Worm (Caenorhabditis elegans): ENCODE data around the gene T28C6.7.
A peak's percentile ranks its signal among the peaks of the same experiment; 100 is the strongest.

T28C6.7 gene

DNA sequence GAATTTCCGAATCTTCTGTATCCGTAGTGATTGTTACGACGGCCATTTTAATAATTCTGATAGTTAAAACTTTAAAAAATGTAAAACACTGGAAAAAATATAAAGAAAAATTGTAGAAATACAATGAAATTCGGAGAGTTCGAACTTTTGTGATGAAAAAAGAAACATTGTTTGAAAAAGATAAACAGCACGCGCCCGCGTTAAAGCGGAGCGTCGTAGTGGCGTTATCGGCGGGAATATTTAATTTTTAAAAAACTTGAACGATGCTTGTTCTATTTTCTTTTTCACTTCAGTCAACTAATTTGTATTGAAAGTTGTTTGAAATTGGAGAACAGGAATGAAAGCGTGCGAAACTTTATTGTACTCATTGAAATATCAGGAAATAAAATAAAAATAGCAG lies 42.0 kb downstream of the T28C6.7 start, which contains the start of gene npp-23:
Gene npp-23 (minus strand): TSS at position 56 of the 400 bp plus-strand sequence.
- TF ChIP-seq ZK546.5 (tag; optimal IDR thresholded peaks at IDR 0.05) = no peak
- peak; percentile 20 for TF ChIP-seq sma-3 (GFP tag; optimal IDR thresholded peaks at IDR 0.05)
- peak; percentile 94 for TF ChIP-seq gmeb-1 (tag; optimal IDR thresholded peaks at IDR 0.05)
- peak; percentile 12 for TF ChIP-seq snpc-4 (tag; optimal IDR thresholded peaks at IDR 0.05)

ce11 chrIV:8872958-8873357 lies 45.4 kb downstream of the T28C6.7 start, which contains the start of gene C09G9.3:
Gene C09G9.3 (minus strand): TSS chrIV:8873058.
- TF ChIP-seq R02D3.7 (tag; optimal IDR thresholded peaks at IDR 0.05) (no peak), mdl-1 (tag; optimal IDR thresholded peaks at IDR 0.05) (no peak)

ce11 chrIV:8873847-8874246 lies 46.2 kb downstream of the T28C6.7 start, which contains the start of gene hdl-2:
Gene hdl-2 (plus strand): TSS chrIV:8874147.
- TF ChIP-seq mab-5 (tag; optimal IDR thresholded peaks at IDR 0.05) (no peak), lin-11 (tag; optimal IDR thresholded peaks at IDR 0.05) (no peak), elt-1 (tag; optimal IDR thresholded peaks at IDR 0.05) (no peak), skn-1 (tag; optimal IDR thresholded peaks at IDR 0.05) (no peak), alr-1 (tag; optimal IDR thresholded peaks at IDR 0.05) (no peak), Y55F3AM.14 (GFP tag; optimal IDR thresholded peaks at IDR 0.05) (no peak), ceh-16 (tag; optimal IDR thresholded peaks at IDR 0.05) (no peak), nhr-12 (tag; optimal IDR thresholded peaks at IDR 0.05) (no peak), mbf-1 (tag; optimal IDR thresholded peaks at IDR 0.05) (no peak)

DNA sequence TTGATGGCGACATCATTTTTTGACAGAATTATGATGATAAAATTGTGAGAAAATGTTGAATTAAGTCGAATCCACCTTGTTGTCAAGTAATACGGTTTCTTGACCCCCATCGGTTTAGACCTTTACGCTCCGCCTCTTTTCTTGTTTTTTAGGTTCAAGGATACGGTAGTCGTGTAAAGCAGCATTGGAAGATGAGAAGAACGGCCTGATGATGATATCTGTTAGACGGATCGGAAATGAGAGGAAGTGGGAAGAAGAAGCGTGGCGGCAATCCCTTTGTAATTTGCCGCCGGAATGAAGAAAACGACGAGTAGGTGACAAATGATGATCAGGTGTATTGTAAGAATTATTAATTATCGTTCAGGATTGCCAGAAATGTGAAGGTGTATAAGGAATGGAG lies 52.2 kb downstream of the T28C6.7 start, which contains the start of gene npax-4:
Gene npax-4 (minus strand): TSS at position 101 of the 400 bp plus-strand sequence.
- TF ChIP-seq ztf-1 (GFP tag; conservative IDR thresholded peaks at IDR 0.05) (no peak), zag-1 (tag; optimal IDR thresholded peaks at IDR 0.05) (no peak), R02D3.7 (tag; optimal IDR thresholded peaks at IDR 0.05) (no peak), unc-55 (GFP tag; optimal IDR thresholded peaks at IDR 0.05) (no peak), mbf-1 (tag; optimal IDR thresholded peaks at IDR 0.05) (no peak), elt-3 (tag; optimal IDR thresholded peaks at IDR 0.05) (no peak)

DNA sequence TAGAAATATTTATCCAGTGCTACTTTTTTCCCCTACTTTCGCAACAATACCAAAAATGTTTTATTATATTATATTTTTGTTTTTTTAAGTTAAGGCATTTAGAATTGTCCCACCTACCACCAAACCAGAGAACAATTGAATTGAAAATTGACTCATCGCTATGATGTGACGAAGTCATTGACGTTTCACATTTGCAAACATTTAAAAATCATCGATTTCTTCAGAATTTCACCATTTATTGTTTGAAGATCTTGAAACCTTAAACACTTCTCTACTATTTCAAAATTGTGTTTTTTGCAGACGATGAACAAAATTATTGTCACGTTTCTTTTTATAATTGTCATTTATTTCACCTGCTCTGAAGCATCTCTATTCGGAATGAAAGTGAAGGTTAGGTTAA lies 53.6 kb downstream of the T28C6.7 start, which contains the start of gene C09G9.8:
Gene C09G9.8 (plus strand): TSS at position 301 of the 400 bp plus-strand sequence.
- TF ChIP-seq fos-1 (tag; optimal IDR thresholded peaks at IDR 0.05) (no peak), mbf-1 (tag; optimal IDR thresholded peaks at IDR 0.05) (no peak), unc-39 (tag; optimal IDR thresholded peaks at IDR 0.05) (no peak), unc-55 (GFP tag; optimal IDR thresholded peaks at IDR 0.05) (no peak), nhr-77 (tag; optimal IDR thresholded peaks at IDR 0.05) (no peak), nhr-21 (tag; optimal IDR thresholded peaks at IDR 0.05) (no peak), peb-1 (tag; optimal IDR thresholded peaks at IDR 0.05) (no peak), snpc-4 (tag; optimal IDR thresholded peaks at IDR 0.05) (no peak), alr-1 (tag; optimal IDR thresholded peaks at IDR 0.05) (no peak), ztf-4 (tag; optimal IDR thresholded peaks at IDR 0.05) (no peak), sma-9 (GFP tag; optimal IDR thresholded peaks at IDR 0.05) (no peak), sma-9 (tag; optimal IDR thresholded peaks at IDR 0.05) (no peak), Y55F3AM.14 (GFP tag; optimal IDR thresholded peaks at IDR 0.05) (no peak), ztf-11 (tag; optimal IDR thresholded peaks at IDR 0.05) (no peak), nhr-10 (tag; optimal IDR thresholded peaks at IDR 0.05) (no peak)

- TF ChIP-seq blmp-1 (tag; optimal IDR thresholded peaks at IDR 0.05; ENCODE audit: insufficient read depth) (no peak), F13H6.1 (tag; optimal IDR thresholded peaks at IDR 0.05) (no peak), mbf-1 (tag; optimal IDR thresholded peaks at IDR 0.05) (no peak), ZK546.5 (tag; optimal IDR thresholded peaks at IDR 0.05) (no peak), R02D3.7 (tag; optimal IDR thresholded peaks at IDR 0.05) (no peak), nhr-25 (tag; optimal IDR thresholded peaks at IDR 0.05) (no peak), elt-3 (tag; optimal IDR thresholded peaks at IDR 0.05) (no peak), egl-27 (tag; optimal IDR thresholded peaks at IDR 0.05) (no peak), aly-2 (tag; optimal IDR thresholded peaks at IDR 0.05) (no peak), dmd-4 (tag; optimal IDR thresholded peaks at IDR 0.05) (no peak), zag-1 (tag; optimal IDR thresholded peaks at IDR 0.05) (no peak)
Observed at ce11 chrIV:8886228-8886627, 58.6 kb downstream of the T28C6.7 start, which contains the start of gene C09G9.5. Gene C09G9.5 (plus strand): TSS chrIV:8886528.

All from whole organism, L2 larva.